Worm (Caenorhabditis elegans) whole organism, midembryonic: ENCODE measurements around the gene W08G11.5.
"Not testable (repeated sequence)": the region's sequence is repeated elsewhere in the genome, so short reads cannot be mapped to it uniquely, and the experiment has no call there.

ENCODE experiments used
- T22C8.4 ChIP-seq: fragments of 200-800 bp; sonication (Bioruptor generic); IDR thresholded peaks from 2 replicates; pipeline ENCODE4 v1.3.6; 2022; ENCODE audit warnings: missing genetic modification characterization, missing compliant biosample characterization
- cog-1 ChIP-seq: sonication (generic microtip); optimal IDR thresholded peaks from 2 replicates; lab custom pipeline; 2016; ENCODE audit warnings: missing genetic modification characterization, missing compliant biosample characterization
- flt-1 ChIP-seq: fragments of 200-800 bp; sonication (Bioruptor generic); IDR thresholded peaks from 2 replicates; pipeline ENCODE4 v1.3.6; 2022; ENCODE audit warnings: missing genetic modification characterization, missing compliant biosample characterization
- klf-2 ChIP-seq: fragments of 200-800 bp; sonication (Bioruptor generic); conservative IDR thresholded peaks from 2 replicates; pipeline ENCODE4 v1.3.6; 2022; ENCODE audit warnings: missing genetic modification reagents, missing genetic modification characterization, missing compliant biosample characterization
- med-1 ChIP-seq: sonication (generic microtip); optimal IDR thresholded peaks from 2 replicates; lab custom pipeline; 2017; ENCODE audit warnings: missing genetic modification characterization, mild to moderate bottlenecking, missing compliant biosample characterization, antibody characterized with exemption, missing genetic modification reagents; ENCODE audit not compliant: insufficient read depth
- ref-1 ChIP-seq: fragments of 200-800 bp; sonication (Bioruptor generic); conservative IDR thresholded peaks from 2 replicates; pipeline ENCODE4 v1.3.6; 2022; ENCODE audit warnings: missing genetic modification reagents, missing genetic modification characterization, missing compliant biosample characterization
- tab-1 ChIP-seq: fragments of 200-800 bp; sonication (Bioruptor generic); IDR thresholded peaks from 2 replicates; pipeline ENCODE4 v1.3.6; 2022; ENCODE audit warnings: missing genetic modification characterization, missing compliant biosample characterization
- ztf-23 ChIP-seq: fragments of 200-800 bp; sonication (Bioruptor generic); IDR thresholded peaks from 2 replicates; pipeline ENCODE4 v1.3.6; 2022; ENCODE audit warnings: missing genetic modification reagents, missing genetic modification characterization, missing compliant biosample characterization
- ztf-29 ChIP-seq: fragments of 200-800 bp; sonication (Bioruptor generic); IDR thresholded peaks from 2 replicates; pipeline ENCODE4 v1.3.6; 2022; ENCODE audit warnings: missing genetic modification reagents, missing genetic modification characterization, missing compliant biosample characterization

The W08G11.5 gene

ce11 chrV:16346406-16347108, at the start of gene W08G11.5, which contains the start of gene W08G11.1:
W08G11.5 (minus strand) TSS chrV:16346506.
W08G11.1 (plus strand) TSS chrV:16347058.
- TF ChIP-seq ztf-29 (GFP tag; lab: Robert Waterston, UW) = no peak
- no peak for TF ChIP-seq flt-1 (GFP tag; lab: Robert Waterston, UW)

- no peak for TF ChIP-seq flt-1 (GFP tag; lab: Robert Waterston, UW)
- TF ChIP-seq ztf-29 (GFP tag; lab: Robert Waterston, UW) = peak; percentile 30; the same call in 1 of the 2 replicates
- TF ChIP-seq ztf-23 (GFP tag; lab: Robert Waterston, UW) = no peak
Observed at ce11 chrV:16395739-16396138, 49.4 kb upstream of the W08G11.5 start, which contains the start of gene F13A7.12. F13A7.12 (plus strand) TSS chrV:16396039.

- TF ChIP-seq med-1 = no peak
- no peak for TF ChIP-seq T22C8.4 (GFP tag; lab: Robert Waterston, UW)
- TF ChIP-seq tab-1 (GFP tag; lab: Robert Waterston, UW) = no peak
- TF ChIP-seq ref-1 (GFP tag; lab: Robert Waterston, UW) = no peak
- no peak for TF ChIP-seq flt-1 (GFP tag; lab: Robert Waterston, UW)
- TF ChIP-seq klf-2 (GFP tag; lab: Robert Waterston, UW) = no peak
- TF ChIP-seq ztf-29 (GFP tag; lab: Robert Waterston, UW) = no peak
- TF ChIP-seq ztf-23 (GFP tag; lab: Robert Waterston, UW) = no peak
- TF ChIP-seq cog-1 (tag; lab: Kevin White, UChicago) = no peak
Observed at ce11 chrV:16395131-16395530, 48.8 kb upstream of the W08G11.5 start, which contains the start of gene F13A7.11. F13A7.11 (minus strand) TSS chrV:16395304.

- TF ChIP-seq klf-2 (GFP tag; lab: Robert Waterston, UW) (no peak), flt-1 (GFP tag; lab: Robert Waterston, UW) (no peak), ztf-23 (GFP tag; lab: Robert Waterston, UW) (no peak), cog-1 (tag; lab: Kevin White, UChicago) (no peak), tab-1 (GFP tag; lab: Robert Waterston, UW) (no peak), ref-1 (GFP tag; lab: Robert Waterston, UW) (no peak), T22C8.4 (GFP tag; lab: Robert Waterston, UW) (no peak), med-1 (no peak), ztf-29 (GFP tag; lab: Robert Waterston, UW) (no peak)
Observed at ce11 chrV:16393728-16394127, 47.4 kb upstream of the W08G11.5 start, which contains the start of gene srd-63. srd-63 (minus strand) TSS chrV:16393828.

- TF ChIP-seq klf-2 (GFP tag; lab: Robert Waterston, UW) (no peak), tab-1 (GFP tag; lab: Robert Waterston, UW) (no peak), cog-1 (tag; lab: Kevin White, UChicago) (no peak), ztf-29 (GFP tag; lab: Robert Waterston, UW) (no peak), med-1 (no peak), T22C8.4 (GFP tag; lab: Robert Waterston, UW) (no peak), flt-1 (GFP tag; lab: Robert Waterston, UW) (no peak), ref-1 (GFP tag; lab: Robert Waterston, UW) (no peak), ztf-23 (GFP tag; lab: Robert Waterston, UW) (no peak)
Observed at ce11 chrV:16390655-16391054, 44.3 kb upstream of the W08G11.5 start, which contains the start of gene gst-44. gst-44 (plus strand) TSS chrV:16390891.

- TF ChIP-seq ref-1 (GFP tag; lab: Robert Waterston, UW) = no peak
- TF ChIP-seq tab-1 (GFP tag; lab: Robert Waterston, UW) = no peak
- no peak for TF ChIP-seq ztf-23 (GFP tag; lab: Robert Waterston, UW)
- TF ChIP-seq klf-2 (GFP tag; lab: Robert Waterston, UW) = no peak
- TF ChIP-seq cog-1 (tag; lab: Kevin White, UChicago) = no peak
- TF ChIP-seq T22C8.4 (GFP tag; lab: Robert Waterston, UW) = no peak
- TF ChIP-seq flt-1 (GFP tag; lab: Robert Waterston, UW) = no peak
- TF ChIP-seq med-1 = no peak
- TF ChIP-seq ztf-29 (GFP tag; lab: Robert Waterston, UW) = no peak
Observed at ce11 chrV:16388268-16388667, 42.0 kb upstream of the W08G11.5 start, which contains the start of gene sri-65. sri-65 (minus strand) TSS chrV:16388368.

- not testable (repeated sequence) for TF ChIP-seq cog-1 (tag; lab: Kevin White, UChicago); flt-1 (GFP tag; lab: Robert Waterston, UW); med-1
Observed at ce11 chrV:16383729-16384128, 37.4 kb upstream of the W08G11.5 start, which contains the start of gene F13A7.7. F13A7.7 (minus strand) TSS chrV:16383829.

- TF ChIP-seq tab-1 (GFP tag; lab: Robert Waterston, UW) (no peak), ztf-23 (GFP tag; lab: Robert Waterston, UW) (no peak), ztf-29 (GFP tag; lab: Robert Waterston, UW) (no peak), ref-1 (GFP tag; lab: Robert Waterston, UW) (no peak), T22C8.4 (GFP tag; lab: Robert Waterston, UW) (no peak), klf-2 (GFP tag; lab: Robert Waterston, UW) (no peak), cog-1 (tag; lab: Kevin White, UChicago) (no peak), med-1 (no peak), flt-1 (GFP tag; lab: Robert Waterston, UW) (no peak)
Observed at ce11 chrV:16382949-16383348, 36.6 kb upstream of the W08G11.5 start.

ce11 chrV:16377849-16378248, 31.5 kb upstream of the W08G11.5 start, which contains the start of gene F13A7.1:
F13A7.1 (minus strand) TSS chrV:16377949.
- TF ChIP-seq ztf-29 (GFP tag; lab: Robert Waterston, UW) (no peak), T22C8.4 (GFP tag; lab: Robert Waterston, UW) (no peak), ref-1 (GFP tag; lab: Robert Waterston, UW) (no peak), med-1 (no peak), tab-1 (GFP tag; lab: Robert Waterston, UW) (no peak), cog-1 (tag; lab: Kevin White, UChicago) (no peak), ztf-23 (GFP tag; lab: Robert Waterston, UW) (no peak), flt-1 (GFP tag; lab: Robert Waterston, UW) (no peak), klf-2 (GFP tag; lab: Robert Waterston, UW) (no peak)
